Fruit fly (Drosophila melanogaster) whole organism, embryonic: ENCODE results near the gene Drsl1.

Source experiments
- CG12299 ChIP-seq: fragments of 200-800 bp; sonication (Bioruptor generic); optimal IDR thresholded peaks from 2 replicates; lab custom pipeline; 2018; ENCODE audit warnings: missing biosample characterization, mild to moderate bottlenecking, missing genetic modification characterization
- CG1233 ChIP-seq: fragments of 200-800 bp; sonication (Bioruptor generic); optimal IDR thresholded peaks from 4 replicates; lab custom pipeline; 2018; ENCODE audit warnings: missing biosample characterization, mild to moderate bottlenecking, missing genetic modification characterization
- CG2120 ChIP-seq: fragments of 200-800 bp; sonication (Bioruptor generic); optimal IDR thresholded peaks from 3 replicates; lab custom pipeline; 2016; ENCODE audit warnings: missing biosample characterization, missing genetic modification characterization
- CG34224 ChIP-seq: fragments of 200-800 bp; sonication (Bioruptor generic); IDR thresholded peaks from 3 replicates; pipeline ENCODE4 v1.3.6; 2022; ENCODE audit warnings: missing biosample characterization, missing genetic modification characterization; ENCODE audit not compliant: partially characterized antibody
- CG6813 ChIP-seq: fragments of 200-800 bp; sonication (Bioruptor generic); optimal IDR thresholded peaks from 2 replicates; lab custom pipeline; 2017; ENCODE audit warnings: missing biosample characterization, missing genetic modification characterization, mild to moderate bottlenecking, moderate library complexity, missing genetic modification reagents
- Doc2 ChIP-seq: fragments of 200-800 bp; sonication (Bioruptor generic); IDR thresholded peaks from 2 replicates; pipeline ENCODE4 v1.3.6; 2022; ENCODE audit warnings: missing biosample characterization, missing genetic modification characterization
- nom ChIP-seq: fragments of 200-800 bp; sonication (Bioruptor generic); optimal IDR thresholded peaks from 2 replicates; lab custom pipeline; 2017; ENCODE audit warnings: missing biosample characterization, missing genetic modification characterization, mild to moderate bottlenecking, moderate library complexity, missing genetic modification reagents
- pan ChIP-seq, 4 experiments: fragments of >200 bp in 3 of 4; fragments of 200-800 bp in 1 of 4; sonication (Bioruptor generic) in 1 of 4; optimal IDR thresholded peaks in 3 of 4; IDR thresholded peaks in 1 of 4; 2 replicates each; pipeline versions ENCODE4 v1.3.6 to Lab custom; 2017 to 2022; ENCODE audit warnings: missing biosample characterization in 2 of 4, missing genetic modification characterization in 2 of 4, mixed read lengths in 1 of 4
- tio ChIP-seq: fragments of 200-800 bp; sonication (Bioruptor generic); optimal IDR thresholded peaks from 2 replicates; lab custom pipeline; 2017; ENCODE audit warnings: missing biosample characterization, missing genetic modification characterization, inconsistent platforms
- z ChIP-seq: fragments of 200-800 bp; sonication (Bioruptor generic); IDR thresholded peaks from 3 replicates; pipeline ENCODE4 v1.3.6; 2022; ENCODE audit warnings: missing biosample characterization, missing genetic modification characterization

- no peak for TF ChIP-seq z (GFP tag; lab: Robert Waterston, UW)
- TF ChIP-seq Doc2 (GFP tag; lab: Robert Waterston, UW): no peak
- TF ChIP-seq CG2120 (GFP tag; lab: Kevin White, UChicago): no peak
- TF ChIP-seq nom (GFP tag; lab: Kevin White, UChicago): no peak
- TF ChIP-seq tio (GFP tag; lab: Kevin White, UChicago): no peak
- TF ChIP-seq CG1233 (GFP tag; lab: Kevin White, UChicago): no peak
- no peak for TF ChIP-seq pan (optimal IDR thresholded peaks at IDR 0.05; lab: Kevin White, UChicago)
- no peak for TF ChIP-seq pan (GFP tag; optimal IDR thresholded peaks at IDR 0.05 in 1 of 2, IDR thresholded peaks at IDR 0.05 in 1 of 2)
- no peak for TF ChIP-seq CG34224 (GFP tag; lab: Robert Waterston, UW)
- no peak for TF ChIP-seq CG6813 (GFP tag; lab: Kevin White, UChicago)
- no peak for TF ChIP-seq CG12299
These were observed 33.7 kb upstream of the Drsl1 start, which contains the start of gene Drs for dm6 chr3L:3369256-3369655.
